Worm (Caenorhabditis elegans) whole organism, L1 larva: ENCODE data around the gene sup-18.
A peak's percentile ranks its signal among the peaks of the same experiment; 100 is the strongest.

Experiments
- C34B4.2 ChIP-seq: sonication (generic microtip); optimal IDR thresholded peaks from 2 replicates; lab custom pipeline; 2017; ENCODE audit warnings: mild to moderate bottlenecking, missing genetic modification characterization, missing compliant biosample characterization
- alr-1 ChIP-seq: fragments of 200-800 bp; sonication (Bioruptor generic); optimal IDR thresholded peaks from 2 replicates; lab custom pipeline; 2018; ENCODE audit warnings: borderline replicate concordance, mild to moderate bottlenecking, missing genetic modification characterization, missing compliant biosample characterization
- ceh-8 ChIP-seq: fragments of 200-800 bp; sonication (Bioruptor generic); optimal IDR thresholded peaks from 2 replicates; lab custom pipeline; 2018; ENCODE audit warnings: mild to moderate bottlenecking, missing genetic modification characterization, moderate library complexity, missing compliant biosample characterization
- ceh-88 ChIP-seq: fragments of 200-800 bp; sonication (Bioruptor generic); IDR thresholded peaks from 2 replicates; pipeline ENCODE4 v1.3.6; 2022; ENCODE audit warnings: missing genetic modification characterization, missing compliant biosample characterization
- lsy-2 ChIP-seq, 2 experiments: fragments of 150-350 bp; optimal IDR thresholded peaks; 2 replicates each; lab custom pipeline; 2014; ENCODE audit warnings: missing biosample characterization in 2 of 2, missing genetic modification characterization in 2 of 2
- nhr-47 ChIP-seq: sonication (generic microtip); optimal IDR thresholded peaks from 2 replicates; lab custom pipeline; 2016; ENCODE audit warnings: mild to moderate bottlenecking, missing genetic modification characterization, moderate library complexity, missing compliant biosample characterization
- nhr-71 ChIP-seq: sonication (generic microtip); optimal IDR thresholded peaks from 2 replicates; lab custom pipeline; 2016; ENCODE audit warnings: mild to moderate bottlenecking, missing genetic modification characterization, moderate library complexity, missing compliant biosample characterization
- pqm-1 ChIP-seq: sonication (generic microtip); optimal IDR thresholded peaks from 3 replicates; lab custom pipeline; 2017; ENCODE audit warnings: missing biosample characterization, missing genetic modification characterization
- snpc-4 ChIP-seq: fragments of 150-350 bp; optimal IDR thresholded peaks from 2 replicates; lab custom pipeline; 2014; ENCODE audit warnings: missing biosample characterization, missing genetic modification characterization
- swsn-7 ChIP-seq: sonication (generic microtip); optimal IDR thresholded peaks from 2 replicates; lab custom pipeline; 2016; ENCODE audit warnings: missing genetic modification characterization, missing compliant biosample characterization
- tbx-2 ChIP-seq: sonication (generic microtip); optimal IDR thresholded peaks from 2 replicates; lab custom pipeline; 2016; ENCODE audit warnings: missing genetic modification characterization, missing compliant biosample characterization
- unc-62 ChIP-seq: fragments of 150-350 bp; optimal IDR thresholded peaks from 2 replicates; lab custom pipeline; 2014; ENCODE audit warnings: missing biosample characterization, missing genetic modification reagents, missing genetic modification characterization

DNA sequence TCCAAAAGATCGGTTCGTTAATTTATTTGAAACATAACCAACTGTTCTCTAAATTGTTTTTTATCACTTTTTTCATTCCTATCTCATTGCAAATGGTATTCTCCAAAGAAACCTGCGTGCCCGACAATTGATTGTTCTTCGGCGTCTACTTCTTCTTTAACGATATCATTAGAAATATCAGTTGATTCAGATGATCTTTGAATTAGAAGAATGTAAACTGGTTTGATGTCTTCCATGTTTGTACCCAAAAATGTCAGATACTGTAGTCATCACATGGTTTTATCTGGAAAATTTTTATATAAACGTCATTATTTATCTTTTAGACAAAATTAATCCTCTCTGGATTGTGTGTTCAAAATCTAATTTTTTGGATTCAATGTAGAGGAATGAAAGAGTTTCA is 19.0 kb upstream of the sup-18 start:
- peak; percentile 62 for TF ChIP-seq tbx-2 (tag; lab: Kevin White, UChicago)
- peak; percentile 75 for TF ChIP-seq nhr-71 (tag; lab: Kevin White, UChicago)
- no peak for TF ChIP-seq unc-62
- no peak for TF ChIP-seq alr-1 (tag; lab: Kevin White, UChicago)
- no peak for TF ChIP-seq pqm-1 (tag; lab: Kevin White, UChicago)
- no peak for TF ChIP-seq C34B4.2 (tag; lab: Kevin White, UChicago)
- no peak for TF ChIP-seq ceh-88 (GFP tag; lab: Robert Waterston, UW)
- peak; percentile 36 for TF ChIP-seq nhr-47 (tag; lab: Kevin White, UChicago)
- TF ChIP-seq lsy-2 (tag; optimal IDR thresholded peaks at IDR 0.05; lab: Kevin White, UChicago), result peak; percentile 25 to 88
- no peak for TF ChIP-seq snpc-4 (tag; lab: Kevin White, UChicago)
- TF ChIP-seq ceh-8 (GFP tag; lab: Kevin White, UChicago), result no peak
- TF ChIP-seq swsn-7 (tag; lab: Kevin White, UChicago), result no peak
